Worm (Caenorhabditis elegans): ENCODE data around the gene F35H12.1.

The F35H12.1 gene

ce11 chrX:918097-918496 lies 15.5 kb upstream of the F35H12.1 start, which contains the start of gene F35H12.5:
TSS of gene F35H12.5 (plus strand) at chrX:918397.
- TF ChIP-seq scrt-1 (GFP tag; IDR thresholded peaks at IDR 0.05) (no peak), pes-1 (GFP tag; IDR thresholded peaks at IDR 0.05) (no peak), tbx-11 (GFP tag; IDR thresholded peaks at IDR 0.05) (no peak), hmg-4 (GFP tag; optimal IDR thresholded peaks at IDR 0.05) (no peak), tbx-37 (GFP tag; conservative IDR thresholded peaks at IDR 0.05) (no peak), F13C5.2 (tag; optimal IDR thresholded peaks at IDR 0.05) (no peak), flt-1 (GFP tag; IDR thresholded peaks at IDR 0.05) (no peak), sea-1 (GFP tag; conservative IDR thresholded peaks at IDR 0.05) (no peak), hmbx-1 (tag; optimal IDR thresholded peaks at IDR 0.05) (no peak), ceh-13 (GFP tag; optimal IDR thresholded peaks at IDR 0.05) (no peak), aly-1 (tag; optimal IDR thresholded peaks at IDR 0.05) (no peak), ceh-36 (tag; optimal IDR thresholded peaks at IDR 0.05) (no peak)

ce11 chrX:924495-925008 lies 9.1 kb upstream of the F35H12.1 start, which contains the start of the genes pifk-1 and tbc-11:
TSS of gene pifk-1 (minus strand) at chrX:924511.
TSS of gene tbc-11 (plus strand) at chrX:924958.
- TF ChIP-seq hnd-1 (tag; optimal IDR thresholded peaks at IDR 0.05) = no peak
- TF ChIP-seq aly-1 (tag; optimal IDR thresholded peaks at IDR 0.05) = no peak
- no peak for TF ChIP-seq ceh-36 (tag; optimal IDR thresholded peaks at IDR 0.05)
- no peak for TF ChIP-seq hmg-4 (GFP tag; optimal IDR thresholded peaks at IDR 0.05)
- TF ChIP-seq F13C5.2 (tag; optimal IDR thresholded peaks at IDR 0.05) = no peak
- TF ChIP-seq B0310.2 (tag; optimal IDR thresholded peaks at IDR 0.05) = no peak
- TF ChIP-seq tbx-11 (GFP tag; IDR thresholded peaks at IDR 0.05) = no peak
- TF ChIP-seq ets-7 (tag; optimal IDR thresholded peaks at IDR 0.05) = no peak
- TF ChIP-seq hmbx-1 (tag; optimal IDR thresholded peaks at IDR 0.05) = no peak

- TF ChIP-seq hmg-4 (GFP tag; optimal IDR thresholded peaks at IDR 0.05) (no peak), flt-1 (GFP tag; IDR thresholded peaks at IDR 0.05) (no peak), ets-7 (tag; optimal IDR thresholded peaks at IDR 0.05) (no peak), sea-1 (GFP tag; conservative IDR thresholded peaks at IDR 0.05) (no peak), ama-1 (optimal IDR thresholded peaks at IDR 0.05) (no peak), hnd-1 (tag; optimal IDR thresholded peaks at IDR 0.05) (no peak), scrt-1 (GFP tag; IDR thresholded peaks at IDR 0.05) (no peak), aly-1 (tag; optimal IDR thresholded peaks at IDR 0.05) (no peak), ceh-36 (tag; optimal IDR thresholded peaks at IDR 0.05) (no peak), tbx-11 (GFP tag; IDR thresholded peaks at IDR 0.05) (no peak), F13C5.2 (tag; optimal IDR thresholded peaks at IDR 0.05) (no peak), pes-1 (GFP tag; IDR thresholded peaks at IDR 0.05) (no peak), hmbx-1 (tag; optimal IDR thresholded peaks at IDR 0.05) (no peak), B0310.2 (tag; optimal IDR thresholded peaks at IDR 0.05) (no peak), tra-4 (tag; optimal IDR thresholded peaks at IDR 0.05) (no peak), tbx-37 (GFP tag; conservative IDR thresholded peaks at IDR 0.05) (no peak), ceh-13 (GFP tag; optimal IDR thresholded peaks at IDR 0.05) (no peak)
These were observed 7.5 kb upstream of the F35H12.1 start for ce11 chrX:926125-926524.

- TF ChIP-seq sea-1 (GFP tag; conservative IDR thresholded peaks at IDR 0.05) (no peak), scrt-1 (GFP tag; IDR thresholded peaks at IDR 0.05) (no peak), aly-1 (tag; optimal IDR thresholded peaks at IDR 0.05) (no peak), flt-1 (GFP tag; IDR thresholded peaks at IDR 0.05) (no peak), pes-1 (GFP tag; IDR thresholded peaks at IDR 0.05) (no peak), B0310.2 (tag; optimal IDR thresholded peaks at IDR 0.05) (no peak), tbx-11 (GFP tag; IDR thresholded peaks at IDR 0.05) (no peak), ama-1 (optimal IDR thresholded peaks at IDR 0.05) (no peak), ceh-13 (GFP tag; optimal IDR thresholded peaks at IDR 0.05) (no peak), ceh-36 (tag; optimal IDR thresholded peaks at IDR 0.05) (no peak), hmg-4 (GFP tag; optimal IDR thresholded peaks at IDR 0.05) (no peak)
These were observed 6.0 kb upstream of the F35H12.1 start for ce11 chrX:927632-928031.

ce11 chrX:932874-933273 lies 730 bp upstream of the F35H12.1 start:
- TF ChIP-seq aly-1 (tag; optimal IDR thresholded peaks at IDR 0.05) (no peak), F13C5.2 (tag; optimal IDR thresholded peaks at IDR 0.05) (peak; percentile 21)

DNA sequence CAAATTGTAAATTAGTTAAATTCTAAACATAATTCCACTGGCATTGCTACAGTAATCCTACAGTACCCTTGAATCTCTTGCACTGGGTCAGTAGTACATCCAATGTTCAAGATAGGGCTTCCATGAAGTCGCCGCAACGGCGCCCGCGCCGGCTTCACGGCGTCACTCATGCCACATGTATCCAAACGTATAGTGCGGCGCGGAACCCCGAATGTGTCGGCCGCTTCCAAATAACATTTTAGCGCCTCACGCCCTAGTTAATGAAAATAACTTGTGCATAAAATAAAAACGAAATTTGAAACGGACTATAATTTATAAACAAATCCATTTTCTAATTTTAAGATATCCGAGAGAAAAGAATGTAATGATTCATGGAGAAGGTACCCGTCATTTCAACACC lies 2.4 kb downstream of the F35H12.1 start:
- TF ChIP-seq hmbx-1 (tag; optimal IDR thresholded peaks at IDR 0.05) (no peak), scrt-1 (GFP tag; IDR thresholded peaks at IDR 0.05) (no peak), ceh-36 (tag; optimal IDR thresholded peaks at IDR 0.05) (no peak), tra-4 (tag; optimal IDR thresholded peaks at IDR 0.05) (no peak), B0310.2 (tag; optimal IDR thresholded peaks at IDR 0.05) (no peak), hnd-1 (tag; optimal IDR thresholded peaks at IDR 0.05) (no peak), flt-1 (GFP tag; IDR thresholded peaks at IDR 0.05) (no peak), pes-1 (GFP tag; IDR thresholded peaks at IDR 0.05) (no peak), ets-7 (tag; optimal IDR thresholded peaks at IDR 0.05) (no peak), aly-1 (tag; optimal IDR thresholded peaks at IDR 0.05) (no peak), ama-1 (optimal IDR thresholded peaks at IDR 0.05) (no peak), sea-1 (GFP tag; conservative IDR thresholded peaks at IDR 0.05) (no peak), tbx-37 (GFP tag; conservative IDR thresholded peaks at IDR 0.05) (no peak), hmg-4 (GFP tag; optimal IDR thresholded peaks at IDR 0.05) (no peak), ceh-13 (GFP tag; optimal IDR thresholded peaks at IDR 0.05) (no peak), F13C5.2 (tag; optimal IDR thresholded peaks at IDR 0.05) (no peak), tbx-11 (GFP tag; IDR thresholded peaks at IDR 0.05) (no peak)

DNA sequence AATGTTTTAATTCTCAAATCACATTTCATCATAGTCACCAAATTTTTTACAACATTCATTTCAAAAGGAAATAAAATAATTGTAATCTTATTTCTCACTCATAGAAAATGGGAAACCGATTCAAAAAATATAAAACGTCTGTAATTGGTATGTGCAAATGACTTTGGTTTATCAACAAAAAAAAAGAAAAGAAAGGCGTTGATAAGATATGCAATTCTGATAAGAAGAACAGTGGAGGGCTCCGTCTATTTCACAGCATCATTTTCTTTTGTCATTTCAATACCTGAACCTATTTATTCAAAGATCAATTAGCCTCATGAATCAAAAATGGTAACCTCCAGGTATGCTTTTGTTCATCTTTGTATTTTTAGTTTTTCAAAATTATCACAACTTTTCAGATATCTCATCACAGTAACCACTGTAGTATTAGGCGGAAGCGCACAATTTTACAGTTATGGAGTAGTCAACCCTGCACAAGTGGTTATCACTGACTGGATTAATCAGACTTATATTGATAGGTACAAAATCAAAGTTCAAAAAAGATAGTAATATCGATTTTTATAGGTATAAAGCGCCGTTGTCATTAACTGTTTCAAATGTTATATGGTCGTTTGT lies 4.8 kb downstream of the F35H12.1 start, which contains the start of gene F53H8.3:
Gene F53H8.3, plus strand, starts transcription at position 275 of the 615 bp plus-strand sequence.
- no peak for TF ChIP-seq F13C5.2 (tag; optimal IDR thresholded peaks at IDR 0.05)
- TF ChIP-seq tbx-11 (GFP tag; IDR thresholded peaks at IDR 0.05) = no peak
- TF ChIP-seq aly-1 (tag; optimal IDR thresholded peaks at IDR 0.05) = no peak
- no peak for TF ChIP-seq ceh-13 (GFP tag; optimal IDR thresholded peaks at IDR 0.05)
- TF ChIP-seq hnd-1 (tag; optimal IDR thresholded peaks at IDR 0.05) = no peak
- TF ChIP-seq ama-1 (optimal IDR thresholded peaks at IDR 0.05) = no peak
- no peak for TF ChIP-seq flt-1 (GFP tag; IDR thresholded peaks at IDR 0.05)
